Fruit fly (Drosophila melanogaster) whole organism, embryonic: ENCODE measurements around the gene hmw.

Source experiments
- BEAF-32 ChIP-seq: fragments of 200-800 bp; sonication (Bioruptor generic); optimal IDR thresholded peaks from 3 replicates; lab custom pipeline; 2017; ENCODE audit warnings: missing biosample characterization, missing genetic modification characterization, mild to moderate bottlenecking, moderate library complexity, missing genetic modification reagents
- CG11093 ChIP-seq: fragments of 200-800 bp; sonication (Bioruptor generic); IDR thresholded peaks from 3 replicates; pipeline ENCODE4 v1.3.6; 2022; ENCODE audit warnings: missing biosample characterization, missing genetic modification characterization
- CG11504 ChIP-seq: fragments of 200-800 bp; sonication (Bioruptor generic); optimal IDR thresholded peaks from 3 replicates; lab custom pipeline; 2019; ENCODE audit warnings: missing biosample characterization, mild to moderate bottlenecking, missing genetic modification characterization, moderate library complexity
- CG12071 ChIP-seq: fragments of 200-800 bp; sonication (Bioruptor generic); optimal IDR thresholded peaks from 3 replicates; lab custom pipeline; 2018; ENCODE audit warnings: missing biosample characterization, mild to moderate bottlenecking, missing genetic modification characterization
- CG14667 ChIP-seq: fragments of 200-800 bp; sonication (Bioruptor generic); IDR thresholded peaks from 2 replicates; pipeline ENCODE4 v1.3.6; 2022; ENCODE audit warnings: missing biosample characterization, missing genetic modification characterization
- CG15514 ChIP-seq: fragments of 200-800 bp; sonication (Bioruptor generic); optimal IDR thresholded peaks from 3 replicates; lab custom pipeline; 2017; ENCODE audit warnings: missing biosample characterization, missing genetic modification characterization, mild to moderate bottlenecking, moderate library complexity, missing genetic modification reagents
- CG1603 ChIP-seq: fragments of 200-800 bp; sonication (Bioruptor generic); optimal IDR thresholded peaks from 2 replicates; lab custom pipeline; 2019; ENCODE audit warnings: missing biosample characterization, mild to moderate bottlenecking, missing genetic modification characterization, moderate library complexity
- CG16779 ChIP-seq: fragments of 200-800 bp; sonication (Bioruptor generic); IDR thresholded peaks from 2 replicates; pipeline ENCODE4 v1.3.6; 2022; ENCODE audit warnings: missing biosample characterization, missing genetic modification characterization
- CG2199 ChIP-seq: fragments of 200-800 bp; sonication (Bioruptor generic); IDR thresholded peaks from 3 replicates; pipeline ENCODE4 v1.3.6; 2022; ENCODE audit warnings: missing biosample characterization, missing genetic modification characterization
- CG32767 ChIP-seq: fragments of 200-800 bp; sonication (Bioruptor generic); IDR thresholded peaks from 2 replicates; pipeline ENCODE4 v1.3.6; 2022; ENCODE audit warnings: missing biosample characterization, missing genetic modification characterization
- CG3847 ChIP-seq: fragments of 200-800 bp; sonication (Bioruptor generic); IDR thresholded peaks from 2 replicates; pipeline ENCODE4 v1.3.6; 2022; ENCODE audit warnings: missing biosample characterization, missing genetic modification characterization
- CG43689 ChIP-seq: fragments of 200-800 bp; sonication (Bioruptor generic); IDR thresholded peaks from 2 replicates; pipeline ENCODE4 v1.3.6; 2022; ENCODE audit warnings: missing biosample characterization, missing genetic modification characterization
- CG4707 ChIP-seq: fragments of 200-800 bp; sonication (Bioruptor generic); optimal IDR thresholded peaks from 2 replicates; lab custom pipeline; 2018; ENCODE audit warnings: missing biosample characterization, mild to moderate bottlenecking, missing genetic modification characterization, moderate library complexity
- CG6683 ChIP-seq: fragments of 200-800 bp; sonication (Bioruptor generic); optimal IDR thresholded peaks from 2 replicates; lab custom pipeline; 2017; ENCODE audit warnings: missing biosample characterization, mild to moderate bottlenecking, missing genetic modification characterization, missing genetic modification reagents
- CG6854 ChIP-seq: fragments of 200-800 bp; sonication (Bioruptor generic); optimal IDR thresholded peaks from 3 replicates; lab custom pipeline; 2017; ENCODE audit warnings: missing biosample characterization, mild to moderate bottlenecking, missing genetic modification characterization
- CG9932 ChIP-seq: fragments of 200-800 bp; sonication (Bioruptor generic); IDR thresholded peaks from 2 replicates; pipeline ENCODE4 v1.3.6; 2022; ENCODE audit warnings: missing biosample characterization, missing genetic modification characterization
- CTCF ChIP-seq: fragments of 200-800 bp; sonication (Bioruptor generic); optimal IDR thresholded peaks from 2 replicates; lab custom pipeline; 2017; ENCODE audit warnings: missing biosample characterization, mild to moderate bottlenecking, missing genetic modification characterization, moderate library complexity
- Chrac-16 ChIP-seq: fragments of 200-800 bp; sonication (Bioruptor generic); optimal IDR thresholded peaks from 3 replicates; lab custom pipeline; 2016; ENCODE audit warnings: missing biosample characterization, missing genetic modification characterization
- Dfd ChIP-seq, 2 experiments: fragments of >200 bp; optimal IDR thresholded peaks; 2 replicates each; lab custom pipeline; 2017; ENCODE audit warnings: missing biosample characterization in 2 of 2, missing genetic modification characterization in 2 of 2
- Dip3 ChIP-seq: fragments of 200-800 bp; sonication (Bioruptor generic); optimal IDR thresholded peaks from 3 replicates; lab custom pipeline; 2016; ENCODE audit warnings: missing biosample characterization, missing genetic modification characterization
- Dref ChIP-seq: fragments of 200-800 bp; sonication (Bioruptor generic); IDR thresholded peaks from 2 replicates; pipeline ENCODE4 v1.3.6; 2022; ENCODE audit warnings: missing biosample characterization, missing genetic modification characterization
- Elba2 ChIP-seq: fragments of 200-800 bp; sonication (Bioruptor generic); optimal IDR thresholded peaks from 3 replicates; lab custom pipeline; 2016; ENCODE audit warnings: missing biosample characterization, missing genetic modification characterization
- Ets65A ChIP-seq: fragments of 200-800 bp; sonication (Bioruptor generic); peaks from one replicate; lab custom pipeline; 2016; ENCODE audit warnings: missing biosample characterization, missing genetic modification characterization
- Gug ChIP-seq: fragments of 200-800 bp; sonication (Bioruptor generic); IDR thresholded peaks from 4 replicates; pipeline ENCODE4 v1.3.6; 2022; ENCODE audit warnings: missing biosample characterization, missing genetic modification characterization
- NC2α ChIP-seq: fragments of 200-800 bp; sonication (Bioruptor generic); optimal IDR thresholded peaks from 2 replicates; lab custom pipeline; 2016; ENCODE audit warnings: missing biosample characterization, missing genetic modification characterization
- Nf-YA ChIP-seq: fragments of 200-800 bp; sonication (Bioruptor generic); IDR thresholded peaks from 2 replicates; pipeline ENCODE4 v1.3.6; 2022; ENCODE audit warnings: missing biosample characterization, missing genetic modification characterization
- Nf-YC ChIP-seq: fragments of 200-800 bp; optimal IDR thresholded peaks from 3 replicates; lab custom pipeline; 2019; ENCODE audit warnings: missing biosample characterization, mild to moderate bottlenecking, missing genetic modification characterization, moderate library complexity
- Trl ChIP-seq, 3 experiments: fragments of >200 bp in 2 of 3; fragments of 200-800 bp in 1 of 3; sonication (Bioruptor generic) in 1 of 3; optimal IDR thresholded peaks; 2 replicates in 1 of 3; 3 replicates in 2 of 3; lab custom pipeline; 2016 to 2017; ENCODE audit warnings: missing biosample characterization in 1 of 3, missing genetic modification characterization in 1 of 3
- Xrp1 ChIP-seq: fragments of 200-800 bp; sonication (Bioruptor generic); IDR thresholded peaks from 2 replicates; pipeline ENCODE4 v1.3.6; 2022; ENCODE audit warnings: missing biosample characterization, missing genetic modification characterization
- ara ChIP-seq: fragments of 200-800 bp; sonication (Bioruptor generic); IDR thresholded peaks from 2 replicates; pipeline ENCODE4 v1.3.6; 2022; ENCODE audit warnings: missing biosample characterization, missing genetic modification characterization
- ase ChIP-seq: fragments of 200-800 bp; sonication (Bioruptor generic); IDR thresholded peaks from 3 replicates; pipeline ENCODE4 v1.3.6; 2022; ENCODE audit warnings: missing biosample characterization, missing genetic modification characterization
- bab2 ChIP-seq: fragments of 200-800 bp; sonication (Bioruptor generic); optimal IDR thresholded peaks from 2 replicates; lab custom pipeline; 2016; ENCODE audit warnings: missing biosample characterization, missing genetic modification characterization
- disco-r ChIP-seq: fragments of 200-800 bp; sonication (Bioruptor generic); optimal IDR thresholded peaks from 2 replicates; lab custom pipeline; 2016; ENCODE audit warnings: missing biosample characterization, missing genetic modification characterization
- dmrt99B ChIP-seq: fragments of 200-800 bp; sonication (Bioruptor generic); optimal IDR thresholded peaks from 2 replicates; lab custom pipeline; 2018; ENCODE audit warnings: missing biosample characterization, mild to moderate bottlenecking, missing genetic modification characterization, moderate library complexity
- dysf ChIP-seq: fragments of 200-800 bp; sonication (Bioruptor generic); IDR thresholded peaks from 3 replicates; pipeline ENCODE4 v1.3.6; 2022; ENCODE audit warnings: missing biosample characterization, missing genetic modification characterization
- esg ChIP-seq: fragments of 200-800 bp; sonication (Bioruptor generic); conservative IDR thresholded peaks from 2 replicates; pipeline ENCODE4 v1.3.6; 2022; ENCODE audit warnings: missing biosample characterization, missing genetic modification characterization
- ewg ChIP-seq: fragments of 200-800 bp; sonication (Bioruptor generic); optimal IDR thresholded peaks from 3 replicates; lab custom pipeline; 2017; ENCODE audit warnings: mild to moderate bottlenecking, missing biosample characterization, missing genetic modification reagents, missing genetic modification characterization
- her ChIP-seq: fragments of 200-800 bp; sonication (Bioruptor generic); optimal IDR thresholded peaks from 2 replicates; lab custom pipeline; 2016; ENCODE audit warnings: missing biosample characterization, missing genetic modification characterization
- jing ChIP-seq: fragments of 200-800 bp; sonication (Bioruptor generic); optimal IDR thresholded peaks from 2 replicates; lab custom pipeline; 2018; ENCODE audit warnings: missing biosample characterization, mild to moderate bottlenecking, missing genetic modification characterization
- jumu ChIP-seq: fragments of 200-800 bp; sonication (Bioruptor generic); optimal IDR thresholded peaks from 3 replicates; lab custom pipeline; 2016; ENCODE audit warnings: missing biosample characterization, missing genetic modification characterization
- lola ChIP-seq, 3 experiments: fragments of >200 bp in 2 of 3; fragments of 200-800 bp in 1 of 3; sonication (Bioruptor generic) in 1 of 3; optimal IDR thresholded peaks; 2 replicates each; lab custom pipeline; 2017 to 2019; ENCODE audit warnings: missing biosample characterization in 3 of 3, missing genetic modification characterization in 3 of 3, mild to moderate bottlenecking in 1 of 3, moderate library complexity in 1 of 3
- lov ChIP-seq, 2 experiments: fragments of 200-800 bp in 1 of 2; fragments of >200 bp in 1 of 2; sonication (Bioruptor generic) in 1 of 2; IDR thresholded peaks in 1 of 2; optimal IDR thresholded peaks in 1 of 2; 2 replicates in 1 of 2; 3 replicates in 1 of 2; pipeline versions ENCODE4 v1.3.6 to Lab custom; 2017 to 2022; ENCODE audit warnings: missing biosample characterization in 1 of 2, missing genetic modification characterization in 1 of 2
- nerfin-1 ChIP-seq: fragments of 200-800 bp; sonication (Bioruptor generic); optimal IDR thresholded peaks from 3 replicates; lab custom pipeline; 2019; ENCODE audit warnings: missing biosample characterization, mild to moderate bottlenecking, missing genetic modification characterization, moderate library complexity
- otp ChIP-seq: fragments of 200-800 bp; sonication (Bioruptor generic); IDR thresholded peaks from 3 replicates; pipeline ENCODE4, ENCODE4 v1.3.6; 2022; ENCODE audit warnings: missing biosample characterization, missing genetic modification characterization
- pnt ChIP-seq: fragments of 200-800 bp; sonication (Bioruptor generic); optimal IDR thresholded peaks from 3 replicates; lab custom pipeline; 2016; ENCODE audit warnings: missing biosample characterization, missing genetic modification characterization
- prd ChIP-seq, 3 experiments: fragments of >200 bp in 2 of 3; fragments of 200-800 bp in 1 of 3; sonication (Bioruptor generic) in 1 of 3; optimal IDR thresholded peaks in 2 of 3; IDR thresholded peaks in 1 of 3; 2 replicates in 2 of 3; 3 replicates in 1 of 3; pipeline versions ENCODE4 v1.3.6 to Lab custom; 2017 to 2022; ENCODE audit warnings: missing biosample characterization in 1 of 3, missing genetic modification characterization in 1 of 3
- pzg ChIP-seq: fragments of 200-800 bp; sonication (Bioruptor generic); optimal IDR thresholded peaks from 3 replicates; lab custom pipeline; 2018; ENCODE audit warnings: missing biosample characterization, mild to moderate bottlenecking, missing genetic modification characterization, moderate library complexity
- scrt ChIP-seq: fragments of 200-800 bp; sonication (Bioruptor generic); optimal IDR thresholded peaks from 2 replicates; lab custom pipeline; 2018; ENCODE audit warnings: missing biosample characterization, mild to moderate bottlenecking, missing genetic modification characterization, moderate library complexity
- twi ChIP-seq: fragments of 200-800 bp; optimal IDR thresholded peaks from 2 replicates; lab custom pipeline; 2019; ENCODE audit warnings: missing biosample characterization, mild to moderate bottlenecking, missing genetic modification characterization, moderate library complexity
- zen2 ChIP-seq: fragments of 200-800 bp; sonication (Bioruptor generic); IDR thresholded peaks from 3 replicates; pipeline ENCODE4 v1.3.6; 2022; ENCODE audit warnings: missing biosample characterization, missing genetic modification characterization; ENCODE audit not compliant: partially characterized antibody

The hmw gene

dm6 chr3R:18371346-18371745 is 9.6 kb downstream of the hmw start (continued):
- TF ChIP-seq lov (optimal IDR thresholded peaks at IDR 0.05; lab: Kevin White, UChicago): no peak
- TF ChIP-seq lov (GFP tag; IDR thresholded peaks at IDR 0.05; lab: Robert Waterston, UW): 0 out of 3 replicates have a peak, but pooled peaks have one; percentile 24
- no peak for TF ChIP-seq CG16779
- no peak for TF ChIP-seq BEAF-32 (GFP tag; lab: Kevin White, UChicago)
- no peak for TF ChIP-seq CG12071 (GFP tag; lab: Kevin White, UChicago)
- TF ChIP-seq twi: no peak
- peak; percentile 49; the same call in 1 of the 3 replicates for TF ChIP-seq ase
- TF ChIP-seq disco-r (GFP tag; lab: Kevin White, UChicago): no peak
- TF ChIP-seq Trl (optimal IDR thresholded peaks at IDR 0.05; lab: Kevin White, UChicago): peak in 1 of 2 experiments; percentile 26
- TF ChIP-seq Trl (GFP tag; optimal IDR thresholded peaks at IDR 0.05; lab: Kevin White, UChicago): no peak
- TF ChIP-seq ara (GFP tag; lab: Robert Waterston, UW): 0 out of 2 replicates have a peak, but pooled peaks have one; percentile 12
- TF ChIP-seq lola (GFP tag; optimal IDR thresholded peaks at IDR 0.05; lab: Kevin White, UChicago): no peak
- TF ChIP-seq Dip3: no peak
- TF ChIP-seq prd (optimal IDR thresholded peaks at IDR 0.05; lab: Kevin White, UChicago): no peak
- TF ChIP-seq prd (GFP tag; IDR thresholded peaks at IDR 0.05; lab: Robert Waterston, UW): peak; percentile 41; the same call in 1 of the 3 replicates
- TF ChIP-seq zen2 (GFP tag; lab: Robert Waterston, UW): no peak
- TF ChIP-seq CG4707 (GFP tag; lab: Kevin White, UChicago): peak; percentile 84
- TF ChIP-seq CG1603 (tag; lab: Kevin White, UChicago): no peak
- TF ChIP-seq pzg (GFP tag; lab: Kevin White, UChicago): no peak
- TF ChIP-seq Chrac-16 (GFP tag; lab: Kevin White, UChicago): no peak
- TF ChIP-seq jumu (GFP tag; lab: Kevin White, UChicago): no peak
- TF ChIP-seq CG2199 (GFP tag; lab: Robert Waterston, UW): peak; percentile 81; the same call in 1 of the 3 replicates
- TF ChIP-seq Dfd (GFP tag; optimal IDR thresholded peaks at IDR 0.05; lab: Kevin White, UChicago): no peak
- no peak for TF ChIP-seq scrt (GFP tag; lab: Kevin White, UChicago)
- no peak for TF ChIP-seq CG43689 (GFP tag; lab: Robert Waterston, UW)
- no peak for TF ChIP-seq CG15514
- no peak for TF ChIP-seq CG11504 (tag; lab: Kevin White, UChicago)
- peak; percentile 95 for TF ChIP-seq Ets65A (GFP tag; lab: Kevin White, UChicago)
- no peak for TF ChIP-seq dmrt99B (tag; lab: Kevin White, UChicago)
- 0 out of 3 replicates have a peak, but pooled peaks have one; percentile 36 for TF ChIP-seq dysf (GFP tag; lab: Robert Waterston, UW)
- 0 out of 2 replicates have a peak, but pooled peaks have one; percentile 27 for TF ChIP-seq Xrp1
- TF ChIP-seq NC2α (GFP tag; lab: Kevin White, UChicago): no peak
- TF ChIP-seq jing (GFP tag; lab: Kevin White, UChicago): no peak
- no peak for TF ChIP-seq bab2 (GFP tag; lab: Kevin White, UChicago)
- 0 out of 2 replicates have a peak, but pooled peaks have one; percentile 19 for TF ChIP-seq Nf-YA (GFP tag; lab: Robert Waterston, UW)
- TF ChIP-seq esg (GFP tag; lab: Robert Waterston, UW): no peak
- no peak for TF ChIP-seq nerfin-1 (tag; lab: Kevin White, UChicago)
- TF ChIP-seq Nf-YC (tag; lab: Kevin White, UChicago): peak; percentile 84
- no peak for TF ChIP-seq CG3847
- TF ChIP-seq CG32767 (GFP tag; lab: Robert Waterston, UW): peak; percentile 53; the same call in 1 of the 2 replicates
- 0 out of 3 replicates have a peak, but pooled peaks have one; percentile 39 for TF ChIP-seq otp (GFP tag; lab: Robert Waterston, UW)
- TF ChIP-seq CG6683 (GFP tag; lab: Kevin White, UChicago): no peak
- peak; percentile 46 for TF ChIP-seq CG9932
- no peak for TF ChIP-seq CG14667 (GFP tag; lab: Robert Waterston, UW)
- TF ChIP-seq CG11093 (GFP tag; lab: Robert Waterston, UW): no peak
- TF ChIP-seq Dref (GFP tag; lab: Robert Waterston, UW): no peak
- peak; percentile 7 for TF ChIP-seq ewg (GFP tag; lab: Kevin White, UChicago)
- TF ChIP-seq her (GFP tag; lab: Kevin White, UChicago): no peak
- no peak for TF ChIP-seq pnt (GFP tag; lab: Kevin White, UChicago)
- no peak for TF ChIP-seq Elba2 (GFP tag; lab: Kevin White, UChicago)
- no peak for TF ChIP-seq CG6854 (GFP tag; lab: Kevin White, UChicago)
- TF ChIP-seq CTCF (GFP tag; lab: Kevin White, UChicago): no peak
- TF ChIP-seq Gug (GFP tag; lab: Robert Waterston, UW): no peak
